Worm (Caenorhabditis elegans) whole organism, mixed stage, embryonic: Measurements from ENCODE around the gene T25B9.6.

Experiments
- elt-1 ChIP-seq: sonication (generic microtip); optimal IDR thresholded peaks from 2 replicates; lab custom pipeline; 2017; ENCODE audit warnings: missing genetic modification characterization, mild to moderate bottlenecking, missing compliant biosample characterization, antibody characterized with exemption, moderate library complexity, borderline replicate concordance; ENCODE audit not compliant: insufficient read depth
- mep-1 ChIP-seq: fragments of 150-350 bp; optimal IDR thresholded peaks from 2 replicates; lab custom pipeline; 2017; ENCODE audit warnings: missing biosample characterization, missing genetic modification reagents, missing genetic modification characterization, inconsistent platforms
- mls-2 ChIP-seq: sonication (generic microtip); optimal IDR thresholded peaks from 2 replicates; lab custom pipeline; 2016; ENCODE audit warnings: mild to moderate bottlenecking, missing genetic modification characterization, moderate library complexity, missing compliant biosample characterization
- nhr-2 ChIP-seq: fragments of 150-350 bp; optimal IDR thresholded peaks from 2 replicates; lab custom pipeline; 2014; ENCODE audit warnings: missing biosample characterization, missing genetic modification characterization
- pha-4 ChIP-seq: fragments of 150-350 bp; optimal IDR thresholded peaks from 2 replicates; lab custom pipeline; 2018; ENCODE audit warnings: missing biosample characterization, missing genetic modification reagents, missing genetic modification characterization
- snpc-4 ChIP-seq: fragments of 150-350 bp; optimal IDR thresholded peaks from 2 replicates; lab custom pipeline; 2014; ENCODE audit warnings: missing biosample characterization, missing genetic modification characterization
- sptf-1 ChIP-seq: sonication (generic microtip); optimal IDR thresholded peaks from 2 replicates; lab custom pipeline; 2017; ENCODE audit warnings: mild to moderate bottlenecking, missing genetic modification characterization, moderate library complexity, missing compliant biosample characterization
- unc-39 ChIP-seq: fragments of 150-350 bp; optimal IDR thresholded peaks from 2 replicates; lab custom pipeline; 2014; ENCODE audit warnings: missing biosample characterization, missing genetic modification characterization
- unc-62 ChIP-seq: fragments of 150-350 bp; optimal IDR thresholded peaks from 2 replicates; lab custom pipeline; 2014; ENCODE audit warnings: missing biosample characterization, missing genetic modification reagents, missing genetic modification characterization

DNA sequence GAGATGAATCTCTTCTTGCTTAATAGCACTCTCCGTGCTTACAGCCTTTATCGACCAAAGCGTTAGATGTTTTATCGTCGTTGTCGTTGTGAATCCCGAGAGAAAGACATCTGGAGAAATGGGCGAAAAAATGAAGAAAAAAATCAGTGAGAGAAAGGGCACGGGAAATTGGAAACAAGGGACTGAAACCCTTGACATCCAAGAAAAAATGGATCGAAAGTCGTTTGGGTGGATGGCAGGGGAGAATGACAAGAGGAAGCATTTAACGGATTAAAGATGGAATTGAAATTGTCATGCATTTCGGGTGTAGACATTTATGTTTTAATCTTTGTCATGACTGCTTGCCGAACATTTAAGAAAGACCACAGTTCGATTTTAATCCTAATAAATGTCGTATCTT, 15.9 kb downstream of the T25B9.6 start, which contains the start of gene inpp-1:
- TF ChIP-seq pha-4 (tag; lab: Kevin White, UChicago) = no peak
- no peak for TF ChIP-seq mep-1 (tag; lab: Kevin White, UChicago)
- TF ChIP-seq sptf-1 (tag; lab: Kevin White, UChicago) = no peak
- no peak for TF ChIP-seq unc-62
- TF ChIP-seq snpc-4 (tag; lab: Kevin White, UChicago) = no peak
- no peak for TF ChIP-seq mls-2 (tag; lab: Kevin White, UChicago)
- TF ChIP-seq unc-39 (tag; lab: Kevin White, UChicago) = no peak
- no peak for TF ChIP-seq nhr-2 (tag; lab: Kevin White, UChicago)
- no peak for TF ChIP-seq elt-1 (tag; lab: Kevin White, UChicago)
